Fruit fly (Drosophila melanogaster) whole organism, embryonic: ENCODE measurements around the gene CG6432.

Source experiments
- Aef1 ChIP-seq: fragments of 200-800 bp; sonication (Bioruptor generic); IDR thresholded peaks from 3 replicates; pipeline ENCODE4 v1.3.6; 2022; ENCODE audit warnings: missing biosample characterization, missing genetic modification characterization
- Atf3 ChIP-seq: fragments of 200-800 bp; sonication (Bioruptor generic); optimal IDR thresholded peaks from 3 replicates; lab custom pipeline; 2016; ENCODE audit warnings: missing biosample characterization, missing genetic modification characterization
- Awh ChIP-seq: fragments of 200-800 bp; sonication (Bioruptor generic); IDR thresholded peaks from 2 replicates; pipeline ENCODE4, ENCODE4 v1.3.6; 2022; ENCODE audit warnings: missing biosample characterization, missing genetic modification characterization
- Bdp1 ChIP-seq: fragments of 200-800 bp; sonication (Bioruptor generic); optimal IDR thresholded peaks from 3 replicates; lab custom pipeline; 2016; ENCODE audit warnings: missing biosample characterization, missing genetic modification characterization
- CG10979 ChIP-seq: fragments of 200-800 bp; sonication (Bioruptor generic); optimal IDR thresholded peaks from 2 replicates; lab custom pipeline; 2018; ENCODE audit warnings: missing biosample characterization, mild to moderate bottlenecking, missing genetic modification characterization, moderate library complexity
- CG11247 ChIP-seq: fragments of 200-800 bp; sonication (Bioruptor generic); IDR thresholded peaks from 2 replicates; pipeline ENCODE4 v1.3.6; 2022; ENCODE audit warnings: missing biosample characterization, missing genetic modification characterization
- CG12104 ChIP-seq: fragments of 200-800 bp; sonication (Bioruptor generic); optimal IDR thresholded peaks from 3 replicates; lab custom pipeline; 2016; ENCODE audit warnings: missing biosample characterization, missing genetic modification characterization
- CG12391 ChIP-seq: fragments of 200-800 bp; sonication (Bioruptor generic); optimal IDR thresholded peaks from 3 replicates; lab custom pipeline; 2018; ENCODE audit warnings: missing biosample characterization, mild to moderate bottlenecking, missing genetic modification characterization, moderate library complexity
- CG13624 ChIP-seq: fragments of 200-800 bp; sonication (Bioruptor generic); optimal IDR thresholded peaks from 2 replicates; lab custom pipeline; 2016; ENCODE audit warnings: missing biosample characterization, missing genetic modification characterization
- CG14710 ChIP-seq: fragments of 200-800 bp; sonication (Bioruptor generic); optimal IDR thresholded peaks from 3 replicates; lab custom pipeline; 2019; ENCODE audit warnings: missing biosample characterization, mild to moderate bottlenecking, missing genetic modification characterization, moderate library complexity
- CG14860 ChIP-seq: fragments of 200-800 bp; sonication (Bioruptor generic); IDR thresholded peaks from 3 replicates; pipeline ENCODE4 v1.3.6; 2022; ENCODE audit warnings: missing biosample characterization, missing genetic modification characterization; ENCODE audit not compliant: partially characterized antibody
- CG1647 ChIP-seq: fragments of 200-800 bp; sonication (Bioruptor generic); optimal IDR thresholded peaks from 3 replicates; lab custom pipeline; 2016; ENCODE audit warnings: missing biosample characterization, missing genetic modification characterization
- CG17829 ChIP-seq: fragments of 200-800 bp; optimal IDR thresholded peaks from 2 replicates; lab custom pipeline; 2019; ENCODE audit warnings: missing biosample characterization, mild to moderate bottlenecking, missing genetic modification characterization, moderate library complexity
- CG1792 ChIP-seq: fragments of 200-800 bp; sonication (Bioruptor generic); optimal IDR thresholded peaks from 2 replicates; lab custom pipeline; 2016; ENCODE audit warnings: missing biosample characterization, missing genetic modification characterization
- CG18764 ChIP-seq: fragments of 200-800 bp; sonication (Bioruptor generic); optimal IDR thresholded peaks from 3 replicates; lab custom pipeline; 2016; ENCODE audit warnings: missing biosample characterization, missing genetic modification characterization
- CG2120 ChIP-seq: fragments of 200-800 bp; sonication (Bioruptor generic); optimal IDR thresholded peaks from 3 replicates; lab custom pipeline; 2016; ENCODE audit warnings: missing biosample characterization, missing genetic modification characterization
- CG30403 ChIP-seq: fragments of 200-800 bp; sonication (Bioruptor generic); optimal IDR thresholded peaks from 3 replicates; lab custom pipeline; 2016; ENCODE audit warnings: missing biosample characterization, missing genetic modification characterization
- CG3847 ChIP-seq: fragments of 200-800 bp; sonication (Bioruptor generic); IDR thresholded peaks from 2 replicates; pipeline ENCODE4 v1.3.6; 2022; ENCODE audit warnings: missing biosample characterization, missing genetic modification characterization
- CG4820 ChIP-seq: fragments of 200-800 bp; sonication (Bioruptor generic); optimal IDR thresholded peaks from 3 replicates; lab custom pipeline; 2016; ENCODE audit warnings: missing biosample characterization, missing genetic modification characterization
- CG6689 ChIP-seq: fragments of 200-800 bp; sonication (Bioruptor generic); IDR thresholded peaks from 2 replicates; pipeline ENCODE4 v1.3.6; 2022; ENCODE audit warnings: missing biosample characterization, missing genetic modification characterization
- CG8290 ChIP-seq, 3 experiments: fragments of 200-800 bp; sonication (Bioruptor generic); optimal IDR thresholded peaks; 2 replicates each; lab custom pipeline; 2016 to 2019; ENCODE audit warnings: missing biosample characterization in 3 of 3, missing genetic modification characterization in 3 of 3, mild to moderate bottlenecking in 2 of 3, moderate library complexity in 1 of 3
- CG8359 ChIP-seq: fragments of 200-800 bp; sonication (Bioruptor generic); optimal IDR thresholded peaks from 2 replicates; lab custom pipeline; 2017; ENCODE audit warnings: missing biosample characterization, mild to moderate bottlenecking, missing genetic modification characterization, borderline replicate concordance
- CG9727 ChIP-seq: fragments of 200-800 bp; sonication (Bioruptor generic); optimal IDR thresholded peaks from 3 replicates; lab custom pipeline; 2017; ENCODE audit warnings: missing biosample characterization, mild to moderate bottlenecking, missing genetic modification characterization
- E2f1 ChIP-seq: fragments of 200-800 bp; sonication (Bioruptor generic); IDR thresholded peaks from 2 replicates; pipeline ENCODE4 v1.3.6; 2022; ENCODE audit warnings: missing biosample characterization, missing genetic modification characterization
- Ets97D ChIP-seq: fragments of 200-800 bp; sonication (Bioruptor generic); optimal IDR thresholded peaks from 3 replicates; lab custom pipeline; 2016; ENCODE audit warnings: missing biosample characterization, missing genetic modification characterization
- HmgZ ChIP-seq: fragments of 200-800 bp; sonication (Bioruptor generic); optimal IDR thresholded peaks from 2 replicates; lab custom pipeline; 2018; ENCODE audit warnings: missing biosample characterization, mild to moderate bottlenecking, missing genetic modification characterization
- Lim3 ChIP-seq: fragments of 200-800 bp; sonication (Bioruptor generic); IDR thresholded peaks from 2 replicates; pipeline ENCODE4 v1.3.6; 2022; ENCODE audit warnings: missing biosample characterization, missing genetic modification characterization
- Scr ChIP-seq: fragments of 200-800 bp; sonication (Bioruptor generic); IDR thresholded peaks from 2 replicates; pipeline ENCODE4 v1.3.6; 2022; ENCODE audit warnings: missing biosample characterization, missing genetic modification characterization; ENCODE audit not compliant: partially characterized antibody
- TFAM ChIP-seq: fragments of 200-800 bp; sonication (Bioruptor generic); optimal IDR thresholded peaks from 2 replicates; lab custom pipeline; 2017; ENCODE audit warnings: missing biosample characterization, missing genetic modification characterization, inconsistent platforms
- Xrp1 ChIP-seq: fragments of 200-800 bp; sonication (Bioruptor generic); IDR thresholded peaks from 2 replicates; pipeline ENCODE4 v1.3.6; 2022; ENCODE audit warnings: missing biosample characterization, missing genetic modification characterization
- bab2 ChIP-seq: fragments of 200-800 bp; sonication (Bioruptor generic); optimal IDR thresholded peaks from 2 replicates; lab custom pipeline; 2016; ENCODE audit warnings: missing biosample characterization, missing genetic modification characterization
- corto ChIP-seq: fragments of 200-800 bp; sonication (Bioruptor generic); optimal IDR thresholded peaks from 2 replicates; lab custom pipeline; 2016; ENCODE audit warnings: missing biosample characterization, mild to moderate bottlenecking, missing genetic modification characterization, moderate library complexity
- fru ChIP-seq: fragments of >200 bp; optimal IDR thresholded peaks from 2 replicates; lab custom pipeline; 2017
- her ChIP-seq: fragments of 200-800 bp; sonication (Bioruptor generic); optimal IDR thresholded peaks from 2 replicates; lab custom pipeline; 2016; ENCODE audit warnings: missing biosample characterization, missing genetic modification characterization
- lab ChIP-seq: fragments of 200-800 bp; sonication (Bioruptor generic); optimal IDR thresholded peaks from 3 replicates; lab custom pipeline; 2017; ENCODE audit warnings: missing biosample characterization, missing genetic modification characterization, mild to moderate bottlenecking, moderate library complexity, missing genetic modification reagents
- lmd ChIP-seq: fragments of 200-800 bp; sonication (Bioruptor generic); IDR thresholded peaks from 2 replicates; pipeline ENCODE4 v1.3.6; 2022; ENCODE audit warnings: missing biosample characterization, missing genetic modification characterization
- mam ChIP-seq: fragments of 200-800 bp; sonication (Bioruptor generic); optimal IDR thresholded peaks from 3 replicates; lab custom pipeline; 2016; ENCODE audit warnings: missing biosample characterization, missing genetic modification characterization
- mirr ChIP-seq: fragments of 200-800 bp; sonication (Bioruptor generic); optimal IDR thresholded peaks from 3 replicates; lab custom pipeline; 2018; ENCODE audit warnings: missing biosample characterization, mild to moderate bottlenecking, missing genetic modification characterization
- onecut ChIP-seq: fragments of 200-800 bp; sonication (Bioruptor generic); IDR thresholded peaks from 2 replicates; pipeline ENCODE4 v1.3.6; 2022; ENCODE audit warnings: missing biosample characterization, missing genetic modification characterization
- p53 ChIP-seq: fragments of 200-800 bp; sonication (Bioruptor generic); optimal IDR thresholded peaks from 2 replicates; lab custom pipeline; 2016; ENCODE audit warnings: missing biosample characterization, missing genetic modification characterization
- pnt ChIP-seq: fragments of 200-800 bp; sonication (Bioruptor generic); optimal IDR thresholded peaks from 3 replicates; lab custom pipeline; 2016; ENCODE audit warnings: missing biosample characterization, missing genetic modification characterization
- row ChIP-seq: fragments of 200-800 bp; sonication (Bioruptor generic); IDR thresholded peaks from 3 replicates; pipeline ENCODE4 v1.3.6; 2022; ENCODE audit warnings: missing biosample characterization, missing genetic modification characterization
- sd ChIP-seq: fragments of 200-800 bp; sonication (Bioruptor generic); optimal IDR thresholded peaks from 3 replicates; lab custom pipeline; 2018; ENCODE audit warnings: missing biosample characterization, mild to moderate bottlenecking, missing genetic modification characterization, moderate library complexity
- sima ChIP-seq: fragments of 200-800 bp; sonication (Bioruptor generic); optimal IDR thresholded peaks from 2 replicates; lab custom pipeline; 2016; ENCODE audit warnings: missing biosample characterization, missing genetic modification characterization
- slp2 ChIP-seq: fragments of 200-800 bp; sonication (Bioruptor generic); optimal IDR thresholded peaks from 2 replicates; lab custom pipeline; 2016; ENCODE audit warnings: missing biosample characterization, missing genetic modification characterization
- sob ChIP-seq: fragments of 200-800 bp; sonication (Bioruptor generic); IDR thresholded peaks from 2 replicates; pipeline ENCODE4 v1.3.6; 2022; ENCODE audit warnings: missing biosample characterization, missing genetic modification characterization
- tgo ChIP-seq: fragments of 200-800 bp; sonication (Bioruptor generic); IDR thresholded peaks from 3 replicates; pipeline ENCODE4 v1.3.6; 2022; ENCODE audit warnings: missing biosample characterization, missing genetic modification characterization
- ttk ChIP-seq: fragments of 200-800 bp; sonication (Bioruptor generic); IDR thresholded peaks from 2 replicates; pipeline ENCODE4 v2.1.2; 2022; ENCODE audit warnings: missing biosample characterization, missing genetic modification characterization
- wdn ChIP-seq: fragments of 200-800 bp; sonication (Bioruptor generic); IDR thresholded peaks from 2 replicates; pipeline ENCODE4 v1.3.6; 2022; ENCODE audit warnings: missing biosample characterization, missing genetic modification characterization
- wor ChIP-seq: fragments of 200-800 bp; sonication (Bioruptor generic); IDR thresholded peaks from 2 replicates; pipeline ENCODE4 v1.3.6; 2022; ENCODE audit warnings: missing biosample characterization, missing genetic modification characterization

Gene CG6432

DNA sequence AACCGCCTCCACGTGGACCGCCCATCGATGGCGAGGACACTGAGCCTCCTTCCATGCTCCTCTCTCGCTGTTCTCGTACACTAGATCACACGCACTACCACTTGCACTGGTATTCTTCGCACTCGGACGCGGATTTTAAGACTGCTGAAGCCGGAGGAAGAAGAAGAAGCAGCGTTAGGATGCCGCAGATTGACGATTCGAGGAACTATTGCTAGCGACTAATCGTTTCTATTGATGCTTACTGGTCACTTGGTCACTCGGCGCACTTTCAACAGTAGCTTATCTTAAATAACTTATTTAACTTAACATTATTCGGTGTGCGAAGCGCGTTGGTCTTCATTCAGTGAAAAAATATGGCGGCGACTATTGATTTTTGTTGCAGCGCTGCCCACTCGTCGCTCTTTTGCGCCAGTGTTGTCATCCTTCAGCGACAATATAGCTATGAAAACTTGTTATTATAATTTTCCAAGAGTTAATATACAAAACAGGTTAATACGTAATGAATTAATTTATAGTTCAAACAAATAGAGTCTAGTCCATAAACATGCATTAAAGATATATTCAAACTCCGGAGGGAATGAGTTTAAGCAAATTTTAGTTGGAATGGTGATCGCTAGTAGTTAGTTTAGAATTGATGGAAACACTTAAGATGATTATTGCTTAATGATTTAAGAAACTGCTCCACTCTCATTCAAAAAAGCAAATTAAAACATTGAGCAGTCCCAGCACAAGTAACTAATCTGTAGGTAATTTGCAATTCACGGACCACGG, 11.9 kb downstream of the CG6432 start, which contains the start of the genes CG5746 and CG6454 (continued):
- TF ChIP-seq CG1647 (peak; percentile 15), ttk (no peak), CG8359 (GFP tag; lab: Kevin White, UChicago) (no peak), slp2 (GFP tag; lab: Kevin White, UChicago) (peak; percentile 48), tgo (GFP tag; lab: Robert Waterston, UW) (peak; percentile 41; the same call in 1 of the 3 replicates), Awh (GFP tag; lab: Robert Waterston, UW) (no peak), sob (GFP tag; lab: Robert Waterston, UW) (peak; percentile 59; the same call in 1 of the 2 replicates), Ets97D (GFP tag; lab: Kevin White, UChicago) (peak; percentile 68), her (GFP tag; lab: Kevin White, UChicago) (no peak), CG14710 (tag; lab: Kevin White, UChicago) (peak; percentile 86), mirr (GFP tag; lab: Kevin White, UChicago) (no peak), sima (GFP tag; lab: Kevin White, UChicago) (peak; percentile 1), mam (GFP tag; lab: Kevin White, UChicago) (peak; percentile 68), corto (GFP tag; lab: Kevin White, UChicago) (no peak), CG13624 (GFP tag; lab: Kevin White, UChicago) (peak; percentile 53), CG11247 (GFP tag; lab: Robert Waterston, UW) (peak; percentile 42), CG17829 (tag; lab: Kevin White, UChicago) (peak; percentile 72), onecut (GFP tag; lab: Robert Waterston, UW) (peak; percentile 100), Lim3 (no peak), Aef1 (GFP tag; lab: Robert Waterston, UW) (peak; percentile 50; the same call in 2 of the 3 replicates), CG4820 (GFP tag; lab: Kevin White, UChicago) (peak; percentile 55), CG8290 (GFP tag; optimal IDR thresholded peaks at IDR 0.05; lab: Kevin White, UChicago) (peak; percentile 38), CG8290 (tag; optimal IDR thresholded peaks at IDR 0.05; lab: Kevin White, UChicago) (no peak), wdn (GFP tag; lab: Robert Waterston, UW) (peak; percentile 45; the same call in 1 of the 2 replicates), CG3847 (0 out of 2 replicates have a peak, but pooled peaks have one; percentile 33), fru (no peak), HmgZ (tag; lab: Kevin White, UChicago) (peak; percentile 58), CG12391 (tag; lab: Kevin White, UChicago) (peak; percentile 78), pnt (GFP tag; lab: Kevin White, UChicago) (peak; percentile 14), CG14860 (no peak), row (GFP tag; lab: Robert Waterston, UW) (peak; percentile 76), CG18764 (GFP tag; lab: Kevin White, UChicago) (peak; percentile 35), lmd (GFP tag; lab: Robert Waterston, UW) (peak; percentile 39; the same call in 1 of the 2 replicates), Atf3 (GFP tag; lab: Kevin White, UChicago) (peak; percentile 18), TFAM (GFP tag; lab: Kevin White, UChicago) (no peak), lab (GFP tag; lab: Kevin White, UChicago) (no peak), E2f1 (GFP tag; lab: Robert Waterston, UW) (0 out of 2 replicates have a peak, but pooled peaks have one; percentile 19), CG2120 (GFP tag; lab: Kevin White, UChicago) (peak; percentile 82), Bdp1 (GFP tag; lab: Kevin White, UChicago) (peak; percentile 5), CG10979 (tag; lab: Kevin White, UChicago) (peak; percentile 27), Scr (no peak), sd (tag; lab: Kevin White, UChicago) (no peak), CG12104 (peak; percentile 46), CG9727 (GFP tag; lab: Kevin White, UChicago) (peak; percentile 50), p53 (GFP tag; lab: Kevin White, UChicago) (no peak), CG30403 (GFP tag; lab: Kevin White, UChicago) (peak; percentile 78), CG6689 (peak; percentile 52; the same call in 1 of the 2 replicates), wor (GFP tag; lab: Robert Waterston, UW) (no peak; the same call in 1 of the 2 replicates), CG1792 (peak; percentile 12), bab2 (GFP tag; lab: Kevin White, UChicago) (peak; percentile 59), Xrp1 (GFP tag; lab: Robert Waterston, UW) (peak; percentile 35; the same call in 1 of the 2 replicates)
